Worm (Caenorhabditis elegans): ENCODE results near the gene ncx-5.

Gene ncx-5

ce11 chrV:10441135-10442024 is 48.5 kb downstream of the ncx-5 start, which contains the start of gene pap-1:
pap-1 (plus strand) TSS chrV:10441974.
- TF ChIP-seq drap-1 (GFP tag; optimal IDR thresholded peaks at IDR 0.05): no peak
- TF ChIP-seq ham-2 (GFP tag; optimal IDR thresholded peaks at IDR 0.05): no peak
- TF ChIP-seq nhr-237 (tag; optimal IDR thresholded peaks at IDR 0.05): no peak
- no peak for TF ChIP-seq bed-3 (GFP tag; optimal IDR thresholded peaks at IDR 0.05)
- TF ChIP-seq lsy-2 (tag; optimal IDR thresholded peaks at IDR 0.05): peak; percentile 61
- no peak for TF ChIP-seq tbx-8 (GFP tag; optimal IDR thresholded peaks at IDR 0.05)
- no peak for TF ChIP-seq nhr-76 (tag; optimal IDR thresholded peaks at IDR 0.05)
- TF ChIP-seq sptf-1 (tag; optimal IDR thresholded peaks at IDR 0.05): no peak
- TF ChIP-seq unc-120 (tag; optimal IDR thresholded peaks at IDR 0.05; ENCODE audit: poor library complexity, severe bottlenecking): peak; percentile 8
- TF ChIP-seq snpc-4 (tag; optimal IDR thresholded peaks at IDR 0.05): no peak
- TF ChIP-seq lin-13 (tag; optimal IDR thresholded peaks at IDR 0.05): no peak
- TF ChIP-seq pha-4 (tag; optimal IDR thresholded peaks at IDR 0.05): no peak

ce11 chrV:10440723-10441122 is 49.2 kb downstream of the ncx-5 start, which contains the start of gene snf-10:
snf-10 (minus strand) TSS chrV:10440823.
- TF ChIP-seq zip-8 (tag; optimal IDR thresholded peaks at IDR 0.05): no peak
- no peak for TF ChIP-seq ceh-39 (tag; optimal IDR thresholded peaks at IDR 0.05)
- TF ChIP-seq flh-1 (GFP tag; optimal IDR thresholded peaks at IDR 0.05): no peak
- no peak for TF ChIP-seq lin-13 (tag; optimal IDR thresholded peaks at IDR 0.05)
- TF ChIP-seq tbx-8 (GFP tag; optimal IDR thresholded peaks at IDR 0.05): no peak
- no peak for TF ChIP-seq mep-1 (tag; optimal IDR thresholded peaks at IDR 0.05)
- TF ChIP-seq drap-1 (GFP tag; optimal IDR thresholded peaks at IDR 0.05): no peak
- no peak for TF ChIP-seq unc-39 (tag; optimal IDR thresholded peaks at IDR 0.05)
- TF ChIP-seq ceh-83 (GFP tag; optimal IDR thresholded peaks at IDR 0.05): no peak
- TF ChIP-seq mab-5 (tag; optimal IDR thresholded peaks at IDR 0.05): no peak

- TF ChIP-seq mab-5 (tag; optimal IDR thresholded peaks at IDR 0.05): no peak
- TF ChIP-seq nhr-237 (tag; optimal IDR thresholded peaks at IDR 0.05): no peak
- TF ChIP-seq ceh-39 (tag; optimal IDR thresholded peaks at IDR 0.05): no peak
- TF ChIP-seq cnd-1 (tag; optimal IDR thresholded peaks at IDR 0.05): no peak
- TF ChIP-seq ces-1 (GFP tag; optimal IDR thresholded peaks at IDR 0.05): no peak
These were observed 53.3 kb downstream of the ncx-5 start, which contains the start of gene set-22 for ce11 chrV:10436612-10437011. set-22 (plus strand) TSS chrV:10436912.

Measured in whole organism, mixed stage, embryonic.